Worm (Caenorhabditis elegans): ENCODE measurements around the gene C06G4.4.
A peak's percentile ranks its signal among the peaks of the same experiment; 100 is the strongest.

Gene C06G4.4

DNA sequence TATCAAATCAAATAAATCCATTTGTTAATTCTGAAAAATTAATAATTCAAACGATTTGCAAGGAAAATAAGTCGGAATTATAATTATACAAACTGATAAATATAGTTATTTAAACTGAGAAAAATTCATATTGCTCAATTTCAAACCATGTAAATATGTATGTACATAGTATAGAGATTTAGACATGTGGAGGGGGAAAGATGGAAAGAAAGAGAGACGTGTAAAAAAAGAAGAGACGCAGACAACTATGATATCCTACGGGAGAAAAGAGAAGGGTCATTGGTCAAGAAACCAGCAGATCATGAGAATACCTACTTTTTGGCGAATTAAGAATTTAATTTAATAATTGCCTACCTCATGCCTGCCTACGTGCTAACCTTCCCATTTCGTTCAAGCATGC lies 19.5 kb downstream of the C06G4.4 start, which contains the start of gene C29E4.11:
TSS of gene C29E4.11 (minus strand) at position 30 of the 400 bp plus-strand sequence.
- no peak for TF ChIP-seq klf-2 (GFP tag; conservative IDR thresholded peaks at IDR 0.05)
- no peak for TF ChIP-seq ztf-29 (GFP tag; IDR thresholded peaks at IDR 0.05)
- peak; percentile 24 for TF ChIP-seq cog-1 (tag; optimal IDR thresholded peaks at IDR 0.05)

DNA sequence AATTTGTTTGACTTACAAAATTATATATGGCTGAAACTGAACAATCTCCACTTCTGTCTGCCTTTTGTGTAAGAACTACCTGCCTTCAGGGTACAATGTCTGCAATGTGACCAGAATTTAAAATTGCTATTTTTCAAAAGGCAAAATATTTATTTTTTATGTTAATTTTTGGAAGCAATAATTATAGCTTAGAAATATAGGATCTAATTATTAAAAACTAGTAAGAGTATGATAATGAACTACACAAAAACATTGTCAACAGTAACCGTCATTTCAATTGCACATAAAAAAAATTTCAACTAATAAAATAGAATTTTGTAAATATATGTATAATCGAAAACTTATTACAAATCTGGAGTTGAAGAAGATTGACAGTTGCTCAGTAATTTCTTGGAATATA lies 20.6 kb downstream of the C06G4.4 start, which contains the start of gene C29E4.9:
TSS of gene C29E4.9 (minus strand) at position 101 of the 400 bp plus-strand sequence.
- no peak for TF ChIP-seq klf-2 (GFP tag; conservative IDR thresholded peaks at IDR 0.05)
- TF ChIP-seq tab-1 (GFP tag; IDR thresholded peaks at IDR 0.05): no peak
- TF ChIP-seq ztf-29 (GFP tag; IDR thresholded peaks at IDR 0.05): no peak
- TF ChIP-seq ztf-23 (GFP tag; IDR thresholded peaks at IDR 0.05): no peak
- TF ChIP-seq ref-1 (GFP tag; conservative IDR thresholded peaks at IDR 0.05): no peak
- TF ChIP-seq cog-1 (tag; optimal IDR thresholded peaks at IDR 0.05): no peak
- no peak for TF ChIP-seq med-1 (GFP tag; optimal IDR thresholded peaks at IDR 0.05; ENCODE audit: insufficient read depth)
- no peak for TF ChIP-seq T22C8.4 (GFP tag; IDR thresholded peaks at IDR 0.05)
- TF ChIP-seq flt-1 (GFP tag; IDR thresholded peaks at IDR 0.05): no peak

DNA sequence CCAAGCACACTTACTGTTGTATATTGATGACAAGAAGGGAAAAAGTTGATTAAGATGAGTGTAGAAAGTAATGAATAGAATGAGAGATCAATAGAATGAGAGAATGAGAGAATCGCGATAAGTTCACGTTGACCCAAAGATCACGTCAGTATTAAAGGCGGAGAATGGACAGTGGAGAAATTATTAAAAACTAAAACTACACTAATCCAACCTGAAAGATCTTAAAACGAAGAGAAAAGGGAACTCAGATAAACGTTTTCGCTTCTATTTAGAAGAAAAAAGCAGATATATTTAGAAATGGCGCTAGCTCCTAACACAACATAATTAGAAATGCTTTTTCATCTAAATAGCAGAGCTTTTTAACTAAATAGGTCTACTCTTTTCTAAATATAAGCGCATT lies 24.4 kb downstream of the C06G4.4 start, which contains the start of gene let-754:
TSS of gene let-754 (minus strand) at position 101 of the 400 bp plus-strand sequence.
- no peak for TF ChIP-seq tab-1 (GFP tag; IDR thresholded peaks at IDR 0.05)
- no peak for TF ChIP-seq klf-2 (GFP tag; conservative IDR thresholded peaks at IDR 0.05)
- TF ChIP-seq cog-1 (tag; optimal IDR thresholded peaks at IDR 0.05): no peak

DNA sequence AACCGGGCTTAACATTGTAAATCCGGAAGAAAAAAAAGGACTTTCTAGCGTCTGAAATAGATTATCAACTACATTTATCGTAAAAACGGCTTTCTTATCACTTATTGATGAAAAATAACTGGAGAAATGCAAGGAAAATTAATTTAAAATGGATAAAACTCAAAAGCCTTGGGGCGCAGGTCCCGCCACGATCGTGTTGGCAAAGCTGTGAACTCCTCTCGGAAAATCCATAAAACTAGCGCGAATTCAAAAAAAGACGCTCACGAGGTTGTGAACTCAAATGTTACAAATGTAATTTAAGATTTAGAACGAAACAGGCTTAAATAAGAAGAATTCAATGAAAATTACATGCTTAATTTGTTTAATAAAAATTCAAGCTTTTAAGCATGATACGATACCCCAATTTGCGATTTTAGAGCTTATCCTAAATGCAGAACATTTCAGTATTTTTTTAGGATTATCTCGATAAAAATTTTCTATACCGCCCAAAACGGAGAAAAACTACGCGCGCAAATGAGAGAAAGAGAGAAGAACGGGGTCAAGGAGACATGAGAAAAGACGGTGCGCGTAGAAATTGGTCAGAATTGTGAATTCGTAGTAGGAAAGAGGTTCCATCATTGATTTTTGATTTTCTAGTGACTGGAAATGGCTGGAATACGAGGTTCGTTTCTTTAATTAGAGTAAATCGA lies 25.4 kb downstream of the C06G4.4 start, which contains the start of gene C29E4.15:
TSS of gene C29E4.15 (plus strand) at position 547 of the 689 bp plus-strand sequence.
- TF ChIP-seq flt-1 (GFP tag; IDR thresholded peaks at IDR 0.05): no peak
- TF ChIP-seq cog-1 (tag; optimal IDR thresholded peaks at IDR 0.05): no peak
- no peak for TF ChIP-seq T22C8.4 (GFP tag; IDR thresholded peaks at IDR 0.05)
- no peak for TF ChIP-seq tab-1 (GFP tag; IDR thresholded peaks at IDR 0.05)
- no peak for TF ChIP-seq med-1 (GFP tag; optimal IDR thresholded peaks at IDR 0.05; ENCODE audit: insufficient read depth)
- TF ChIP-seq ztf-29 (GFP tag; IDR thresholded peaks at IDR 0.05): no peak
- TF ChIP-seq klf-2 (GFP tag; conservative IDR thresholded peaks at IDR 0.05): no peak
- no peak for TF ChIP-seq ztf-23 (GFP tag; IDR thresholded peaks at IDR 0.05)
- TF ChIP-seq ref-1 (GFP tag; conservative IDR thresholded peaks at IDR 0.05): no peak

DNA sequence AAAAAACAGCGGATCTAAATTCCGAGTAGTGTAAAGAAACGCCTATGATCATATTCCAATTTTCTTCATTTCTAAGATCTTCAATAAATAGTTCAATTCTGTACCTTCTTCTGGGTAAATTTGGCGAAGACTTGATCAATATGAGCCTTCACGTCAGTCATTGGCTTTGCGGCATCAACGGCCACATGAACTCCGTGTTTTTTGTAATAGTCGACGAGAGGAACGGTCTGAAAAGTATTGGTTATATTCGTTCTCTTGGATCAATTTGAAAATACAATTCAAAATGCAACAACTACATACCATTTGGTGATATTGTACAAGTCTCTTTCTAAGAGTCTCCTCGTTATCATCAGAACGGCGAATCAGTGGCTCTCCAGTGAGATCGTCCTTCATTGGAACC lies 27.2 kb downstream of the C06G4.4 start:
- TF ChIP-seq ztf-23 (GFP tag; IDR thresholded peaks at IDR 0.05) (no peak), tab-1 (GFP tag; IDR thresholded peaks at IDR 0.05) (no peak), klf-2 (GFP tag; conservative IDR thresholded peaks at IDR 0.05) (no peak), ztf-29 (GFP tag; IDR thresholded peaks at IDR 0.05) (no peak), cog-1 (tag; optimal IDR thresholded peaks at IDR 0.05) (no peak), flt-1 (GFP tag; IDR thresholded peaks at IDR 0.05) (no peak)

DNA sequence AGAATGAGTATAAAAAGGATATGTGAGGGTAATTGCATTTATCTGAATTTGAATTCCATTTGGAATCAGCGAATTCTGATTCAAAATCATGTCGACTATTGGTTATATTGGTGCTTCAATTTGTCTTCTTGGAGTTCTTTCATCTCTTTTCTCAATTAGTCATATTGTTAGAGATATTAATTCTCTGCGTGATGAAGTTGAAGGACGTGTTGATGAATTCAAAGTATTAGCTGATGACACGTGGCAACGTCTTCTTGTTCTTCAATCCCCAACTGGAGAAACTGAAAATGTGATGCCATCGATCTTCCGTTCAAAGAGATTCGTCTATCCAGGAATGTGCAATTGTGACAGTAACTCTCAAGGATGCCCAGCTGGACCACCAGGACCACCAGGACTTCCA lies 28.8 kb downstream of the C06G4.4 start, which contains the start of gene col-90:
TSS of gene col-90 (plus strand) at position 37 of the 400 bp plus-strand sequence.
- TF ChIP-seq cog-1 (tag; optimal IDR thresholded peaks at IDR 0.05) (no peak), klf-2 (GFP tag; conservative IDR thresholded peaks at IDR 0.05) (no peak)

DNA sequence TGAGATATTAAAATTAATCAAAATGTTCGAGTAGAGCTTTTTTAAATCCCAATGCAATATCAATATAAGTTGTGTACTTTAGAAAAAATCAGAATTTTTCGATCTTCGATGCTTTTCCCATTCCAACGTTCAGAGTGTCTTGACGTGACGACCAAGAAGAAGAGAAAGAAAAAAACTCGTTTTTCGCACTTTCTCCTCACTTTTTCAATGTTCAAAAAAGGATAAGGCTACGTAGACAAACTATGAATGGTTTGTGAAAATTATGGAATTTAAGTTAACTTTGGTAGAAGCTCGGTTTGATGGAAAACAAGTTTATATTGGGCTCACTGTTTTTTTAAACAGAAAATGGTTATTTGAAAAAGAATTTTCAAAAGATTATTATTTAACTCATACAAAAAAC lies 29.9 kb downstream of the C06G4.4 start:
- TF ChIP-seq ztf-29 (GFP tag; IDR thresholded peaks at IDR 0.05) (no peak), ztf-23 (GFP tag; IDR thresholded peaks at IDR 0.05) (no peak), med-1 (GFP tag; optimal IDR thresholded peaks at IDR 0.05; ENCODE audit: insufficient read depth) (no peak)

DNA sequence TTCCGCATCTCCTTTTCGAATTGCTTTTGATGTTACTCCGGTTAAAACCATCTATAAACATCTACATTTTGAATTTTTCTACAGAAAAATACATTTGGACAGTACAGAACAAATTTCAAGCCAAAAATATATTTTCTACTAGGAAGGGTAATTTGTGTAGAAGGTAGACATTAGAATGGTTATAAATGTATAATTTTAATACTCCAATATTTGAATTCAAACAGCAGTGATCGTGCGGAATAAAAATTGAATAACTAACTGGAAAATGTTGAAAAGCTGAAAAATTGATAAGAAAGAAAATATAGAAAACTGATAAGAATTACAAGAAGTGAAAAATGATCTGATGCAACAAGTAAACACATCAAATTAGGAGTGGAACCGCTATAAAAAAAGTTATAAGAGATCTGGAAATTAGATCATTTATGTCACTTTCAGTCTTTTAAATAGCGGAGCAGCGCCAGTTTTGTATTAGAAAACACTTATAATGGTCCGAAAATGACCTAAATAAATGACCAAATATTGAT lies 30.6 kb downstream of the C06G4.4 start, which contains the start of gene gsto-1:
TSS of gene gsto-1 (minus strand) at position 51 of the 524 bp plus-strand sequence.
- no peak for TF ChIP-seq cog-1 (tag; optimal IDR thresholded peaks at IDR 0.05)
- TF ChIP-seq ref-1 (GFP tag; conservative IDR thresholded peaks at IDR 0.05): no peak
- no peak for TF ChIP-seq klf-2 (GFP tag; conservative IDR thresholded peaks at IDR 0.05)
- TF ChIP-seq med-1 (GFP tag; optimal IDR thresholded peaks at IDR 0.05; ENCODE audit: insufficient read depth): no peak
- no peak for TF ChIP-seq tab-1 (GFP tag; IDR thresholded peaks at IDR 0.05)
- TF ChIP-seq ztf-29 (GFP tag; IDR thresholded peaks at IDR 0.05): no peak
- TF ChIP-seq ztf-23 (GFP tag; IDR thresholded peaks at IDR 0.05): no peak
- no peak for TF ChIP-seq T22C8.4 (GFP tag; IDR thresholded peaks at IDR 0.05)
- no peak for TF ChIP-seq flt-1 (GFP tag; IDR thresholded peaks at IDR 0.05)

DNA sequence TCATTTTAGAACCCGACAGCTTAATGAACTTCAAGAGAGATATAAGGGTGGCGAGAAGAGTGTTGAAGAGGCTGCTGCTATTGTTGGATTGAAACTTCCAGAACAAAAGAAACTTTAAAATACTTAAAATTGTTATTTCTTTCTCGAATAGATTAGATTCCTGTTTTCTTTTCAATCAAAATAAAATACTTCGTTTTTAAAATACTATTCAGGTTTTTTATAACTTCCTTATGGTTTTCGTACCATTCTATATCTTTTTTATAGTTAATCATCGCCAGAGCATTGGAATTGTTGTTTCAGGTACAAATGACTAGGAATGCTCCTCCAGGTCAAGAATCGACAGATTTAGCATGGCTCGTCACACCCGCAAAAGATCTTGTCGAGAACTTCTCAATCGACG lies 36.2 kb downstream of the C06G4.4 start, which contains the start of gene kle-2:
TSS of gene kle-2 (plus strand) at position 301 of the 400 bp plus-strand sequence.
- no peak for TF ChIP-seq cog-1 (tag; optimal IDR thresholded peaks at IDR 0.05)
- no peak for TF ChIP-seq ztf-29 (GFP tag; IDR thresholded peaks at IDR 0.05)
- TF ChIP-seq ztf-23 (GFP tag; IDR thresholded peaks at IDR 0.05): no peak
- no peak for TF ChIP-seq T22C8.4 (GFP tag; IDR thresholded peaks at IDR 0.05)

DNA sequence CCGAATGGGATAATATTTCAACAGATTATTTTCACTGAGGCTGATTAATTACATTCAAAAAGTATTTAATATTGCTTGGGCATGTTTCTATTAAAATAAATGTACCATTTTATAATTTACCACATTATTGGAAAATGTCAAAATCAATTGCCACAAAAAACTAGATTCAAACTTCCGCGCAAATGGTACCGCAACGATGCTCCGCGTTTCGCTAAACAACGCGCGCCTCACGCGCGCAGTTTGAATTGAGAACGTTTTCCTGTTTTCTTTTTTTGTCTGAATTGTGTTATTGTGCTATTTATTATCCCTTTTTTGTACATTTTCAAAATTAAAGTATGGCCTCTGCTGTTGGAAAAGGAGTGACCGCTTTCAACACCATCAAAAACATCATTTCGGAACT lies 36.8 kb downstream of the C06G4.4 start, which contains the start of gene C29E4.12:
TSS of gene C29E4.12 (plus strand) at position 333 of the 400 bp plus-strand sequence.
- no peak for TF ChIP-seq ztf-29 (GFP tag; IDR thresholded peaks at IDR 0.05)
- TF ChIP-seq ref-1 (GFP tag; conservative IDR thresholded peaks at IDR 0.05): no peak
- TF ChIP-seq tab-1 (GFP tag; IDR thresholded peaks at IDR 0.05): no peak
- TF ChIP-seq klf-2 (GFP tag; conservative IDR thresholded peaks at IDR 0.05): no peak
- no peak for TF ChIP-seq T22C8.4 (GFP tag; IDR thresholded peaks at IDR 0.05)
- no peak for TF ChIP-seq flt-1 (GFP tag; IDR thresholded peaks at IDR 0.05)
- TF ChIP-seq ztf-23 (GFP tag; IDR thresholded peaks at IDR 0.05): no peak

Measured in whole organism, midembryonic.